Worm (Caenorhabditis elegans) whole organism, midembryonic: ENCODE results near the gene C47D12.5.

Experiments used
- ztf-23 ChIP-seq: fragments of 200-800 bp; sonication (Bioruptor generic); IDR thresholded peaks from 2 replicates; pipeline ENCODE4 v1.3.6; 2022; ENCODE audit warnings: missing genetic modification reagents, missing genetic modification characterization, missing compliant biosample characterization
- ztf-29 ChIP-seq: fragments of 200-800 bp; sonication (Bioruptor generic); IDR thresholded peaks from 2 replicates; pipeline ENCODE4 v1.3.6; 2022; ENCODE audit warnings: missing genetic modification reagents, missing genetic modification characterization, missing compliant biosample characterization

DNA sequence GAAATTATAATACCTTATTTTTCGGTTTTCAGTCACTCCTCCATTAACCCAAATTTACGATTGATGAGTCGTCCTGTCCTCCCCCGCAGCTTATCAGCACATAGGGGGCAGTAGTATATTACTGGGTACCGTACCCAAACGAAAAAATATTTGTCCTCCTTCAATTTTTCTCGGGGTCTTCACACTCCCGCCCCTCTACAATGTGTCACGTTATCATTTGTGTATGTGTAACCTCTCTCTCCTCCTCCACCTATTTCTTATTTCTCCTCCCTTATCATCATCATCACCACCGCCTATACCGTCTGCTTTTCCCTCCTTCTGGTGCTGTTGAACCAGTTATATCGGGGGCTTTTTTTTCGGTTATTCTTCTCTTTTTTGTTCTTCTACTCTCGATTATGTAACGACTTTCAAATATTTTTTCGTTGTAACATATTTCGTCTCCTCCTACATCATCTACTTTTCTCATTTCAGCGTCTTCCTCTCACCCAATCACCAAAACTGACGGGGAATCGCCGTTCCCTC is 38.7 kb downstream of the C47D12.5 start, which contains the start of gene ghi-1:
- no peak for TF ChIP-seq ztf-23
- TF ChIP-seq ztf-29 (GFP tag; lab: Robert Waterston, UW) = no peak
